Fruit fly (Drosophila melanogaster): Measurements from ENCODE around the gene CG14380.

DNA sequence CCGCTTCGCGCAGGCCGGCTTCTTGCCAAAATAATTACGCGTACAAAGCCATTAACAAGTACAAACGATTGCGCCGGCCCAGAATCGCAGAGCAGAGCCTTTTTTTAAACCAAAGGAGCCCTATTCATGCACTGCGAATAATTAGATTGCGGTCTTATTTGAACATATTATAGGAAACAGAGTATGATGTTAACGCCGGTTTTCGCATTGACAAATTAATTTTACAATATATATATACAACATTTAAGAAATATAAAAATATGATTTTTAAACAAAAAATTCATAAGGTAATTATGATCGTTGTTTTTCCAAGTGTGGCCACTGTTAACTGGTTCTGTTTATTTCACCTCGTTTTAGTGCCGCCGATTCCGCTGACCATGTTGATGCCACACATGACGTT lies 26.8 kb downstream of the CG14380 start:
- TF ChIP-seq tj (GFP tag; optimal IDR thresholded peaks at IDR 0.05) (no peak), Hr96 (GFP tag; optimal IDR thresholded peaks at IDR 0.05) (no peak)
